Fruit fly (Drosophila melanogaster) whole organism, embryonic: Measurements from ENCODE around the gene Zasp66.
A peak's percentile ranks its signal among the peaks of the same experiment; 100 is the strongest.

Experiments
- Atf6 ChIP-seq: fragments of 200-800 bp; sonication (Bioruptor generic); IDR thresholded peaks from 2 replicates; pipeline ENCODE4 v1.3.6; 2022; ENCODE audit warnings: missing biosample characterization, missing genetic modification characterization
- CG11696 ChIP-seq: fragments of 200-800 bp; sonication (Bioruptor generic); IDR thresholded peaks from 2 replicates; pipeline ENCODE4 v1.3.6; 2022; ENCODE audit warnings: missing biosample characterization, missing genetic modification characterization
- CG12071 ChIP-seq: fragments of 200-800 bp; sonication (Bioruptor generic); optimal IDR thresholded peaks from 3 replicates; lab custom pipeline; 2018; ENCODE audit warnings: missing biosample characterization, mild to moderate bottlenecking, missing genetic modification characterization
- CG12391 ChIP-seq: fragments of 200-800 bp; sonication (Bioruptor generic); optimal IDR thresholded peaks from 3 replicates; lab custom pipeline; 2018; ENCODE audit warnings: missing biosample characterization, mild to moderate bottlenecking, missing genetic modification characterization, moderate library complexity
- CG12769 ChIP-seq: fragments of 200-800 bp; sonication (Bioruptor generic); optimal IDR thresholded peaks from 2 replicates; lab custom pipeline; 2019; ENCODE audit warnings: missing biosample characterization, mild to moderate bottlenecking, missing genetic modification characterization, moderate library complexity
- CG14014 ChIP-seq: fragments of 200-800 bp; sonication (Bioruptor generic); IDR thresholded peaks from 2 replicates; pipeline ENCODE4 v1.3.6; 2022; ENCODE audit warnings: missing biosample characterization, missing genetic modification characterization
- CG14860 ChIP-seq: fragments of 200-800 bp; sonication (Bioruptor generic); IDR thresholded peaks from 3 replicates; pipeline ENCODE4 v1.3.6; 2022; ENCODE audit warnings: missing biosample characterization, missing genetic modification characterization; ENCODE audit not compliant: partially characterized antibody
- CG18476 ChIP-seq: fragments of 200-800 bp; sonication (Bioruptor generic); optimal IDR thresholded peaks from 2 replicates; lab custom pipeline; 2016; ENCODE audit warnings: missing biosample characterization, mild to moderate bottlenecking, missing genetic modification characterization
- CG2120 ChIP-seq: fragments of 200-800 bp; sonication (Bioruptor generic); optimal IDR thresholded peaks from 3 replicates; lab custom pipeline; 2016; ENCODE audit warnings: missing biosample characterization, missing genetic modification characterization
- CG30020 ChIP-seq: fragments of 200-800 bp; optimal IDR thresholded peaks from 2 replicates; lab custom pipeline; 2019; ENCODE audit warnings: missing biosample characterization, mild to moderate bottlenecking, missing genetic modification characterization, moderate library complexity
- CG5953 ChIP-seq: fragments of 200-800 bp; sonication (Bioruptor generic); IDR thresholded peaks from 2 replicates; pipeline ENCODE4 v1.3.6; 2022; ENCODE audit warnings: missing biosample characterization, missing genetic modification characterization
- CG6175 ChIP-seq: fragments of 200-800 bp; sonication (Bioruptor generic); IDR thresholded peaks from 3 replicates; pipeline ENCODE4 v1.3.6; 2022; ENCODE audit warnings: missing biosample characterization, missing genetic modification characterization
- CG8944 ChIP-seq: fragments of 200-800 bp; sonication (Bioruptor generic); optimal IDR thresholded peaks from 3 replicates; lab custom pipeline; 2016; ENCODE audit warnings: missing biosample characterization, missing genetic modification characterization
- Dbx ChIP-seq: fragments of 200-800 bp; sonication (Bioruptor generic); IDR thresholded peaks from 3 replicates; pipeline ENCODE4 v1.3.6; 2022; ENCODE audit warnings: missing biosample characterization, missing genetic modification characterization
- Drgx ChIP-seq: fragments of 200-800 bp; sonication (Bioruptor generic); IDR thresholded peaks from 2 replicates; pipeline ENCODE4 v1.3.6; 2022; ENCODE audit warnings: missing biosample characterization, missing genetic modification characterization
- Ets65A ChIP-seq: fragments of 200-800 bp; sonication (Bioruptor generic); peaks from one replicate; lab custom pipeline; 2016; ENCODE audit warnings: missing biosample characterization, missing genetic modification characterization
- Hmr ChIP-seq: fragments of 200-800 bp; sonication (Bioruptor generic); optimal IDR thresholded peaks from 3 replicates; lab custom pipeline; 2017; ENCODE audit warnings: mild to moderate bottlenecking, missing biosample characterization, missing genetic modification reagents, missing genetic modification characterization
- Med ChIP-seq: fragments of 200-800 bp; sonication (Bioruptor generic); peaks from one replicate; lab custom pipeline; 2016; ENCODE audit warnings: missing biosample characterization, missing genetic modification characterization, mild to moderate bottlenecking, inconsistent platforms, moderate library complexity
- NFAT ChIP-seq: fragments of 200-800 bp; sonication (Bioruptor generic); IDR thresholded peaks from 2 replicates; pipeline ENCODE4 v1.3.6; 2022; ENCODE audit warnings: missing biosample characterization, missing genetic modification characterization
- Sin3A ChIP-seq: fragments of >200 bp; optimal IDR thresholded peaks from 2 replicates; lab custom pipeline; 2018
- Spps ChIP-seq: fragments of 200-800 bp; sonication (Bioruptor generic); optimal IDR thresholded peaks from 2 replicates; lab custom pipeline; 2018; ENCODE audit warnings: missing biosample characterization, mild to moderate bottlenecking, missing genetic modification characterization
- caup ChIP-seq: fragments of 200-800 bp; sonication (Bioruptor generic); optimal IDR thresholded peaks from 3 replicates; lab custom pipeline; 2017; ENCODE audit warnings: missing biosample characterization, mild to moderate bottlenecking, missing genetic modification characterization, moderate library complexity; ENCODE audit not compliant: severe bottlenecking
- chinmo ChIP-seq: fragments of 200-800 bp; sonication (Bioruptor generic); IDR thresholded peaks from 4 replicates; pipeline ENCODE4 v1.3.6; 2022; ENCODE audit warnings: missing biosample characterization, missing genetic modification characterization; ENCODE audit not compliant: partially characterized antibody
- chm ChIP-seq: fragments of 200-800 bp; sonication (Bioruptor generic); IDR thresholded peaks from 2 replicates; pipeline ENCODE4 v1.3.6; 2022; ENCODE audit warnings: missing biosample characterization, missing genetic modification characterization
- croc ChIP-seq: fragments of 200-800 bp; sonication (Bioruptor generic); conservative IDR thresholded peaks from 3 replicates; pipeline ENCODE4 v1.3.6; 2022; ENCODE audit warnings: missing biosample characterization, missing genetic modification characterization
- crol ChIP-seq: fragments of 200-800 bp; sonication (Bioruptor generic); IDR thresholded peaks from 2 replicates; pipeline ENCODE4 v1.3.6; 2022; ENCODE audit warnings: missing biosample characterization, missing genetic modification characterization
- crp ChIP-seq, 2 experiments: fragments of 200-800 bp; sonication (Bioruptor generic); optimal IDR thresholded peaks; 2 replicates in 1 of 2; 3 replicates in 1 of 2; lab custom pipeline; 2017; ENCODE audit warnings: missing biosample characterization in 2 of 2, missing genetic modification characterization in 2 of 2, mild to moderate bottlenecking in 1 of 2, moderate library complexity in 1 of 2
- gsb ChIP-seq: fragments of 200-800 bp; sonication (Bioruptor generic); IDR thresholded peaks from 2 replicates; pipeline ENCODE4 v1.3.6; 2022; ENCODE audit warnings: missing biosample characterization, missing genetic modification characterization
- lab ChIP-seq: fragments of 200-800 bp; sonication (Bioruptor generic); optimal IDR thresholded peaks from 3 replicates; lab custom pipeline; 2017; ENCODE audit warnings: missing biosample characterization, missing genetic modification characterization, mild to moderate bottlenecking, moderate library complexity, missing genetic modification reagents
- otp ChIP-seq: fragments of 200-800 bp; sonication (Bioruptor generic); IDR thresholded peaks from 3 replicates; pipeline ENCODE4, ENCODE4 v1.3.6; 2022; ENCODE audit warnings: missing biosample characterization, missing genetic modification characterization
- pnt ChIP-seq: fragments of 200-800 bp; sonication (Bioruptor generic); optimal IDR thresholded peaks from 3 replicates; lab custom pipeline; 2016; ENCODE audit warnings: missing biosample characterization, missing genetic modification characterization
- row ChIP-seq: fragments of 200-800 bp; sonication (Bioruptor generic); IDR thresholded peaks from 3 replicates; pipeline ENCODE4 v1.3.6; 2022; ENCODE audit warnings: missing biosample characterization, missing genetic modification characterization
- sd ChIP-seq: fragments of 200-800 bp; sonication (Bioruptor generic); optimal IDR thresholded peaks from 3 replicates; lab custom pipeline; 2018; ENCODE audit warnings: missing biosample characterization, mild to moderate bottlenecking, missing genetic modification characterization, moderate library complexity
- sim ChIP-seq: fragments of 200-800 bp; sonication (Bioruptor generic); IDR thresholded peaks from 2 replicates; pipeline ENCODE4 v1.3.6; 2022; ENCODE audit warnings: missing biosample characterization, missing genetic modification characterization
- slbo ChIP-seq: fragments of 200-800 bp; sonication (Bioruptor generic); IDR thresholded peaks from 2 replicates; pipeline ENCODE4 v1.3.6; 2022; ENCODE audit warnings: missing biosample characterization, missing genetic modification characterization
- tap ChIP-seq: fragments of 200-800 bp; optimal IDR thresholded peaks from 3 replicates; lab custom pipeline; 2019; ENCODE audit warnings: missing biosample characterization, mild to moderate bottlenecking, missing genetic modification characterization, moderate library complexity

Zasp66 gene

dm6 chr3L:8684419-8685081 is 60.4 kb downstream of the Zasp66 start:
- TF ChIP-seq lab (peak; percentile 0), tap (tag; lab: Kevin White, UChicago) (no peak), Dbx (GFP tag; lab: Robert Waterston, UW) (0 out of 3 replicates have a peak, but pooled peaks have one; percentile 41), CG12071 (GFP tag; lab: Kevin White, UChicago) (peak; percentile 1), CG6175 (GFP tag; lab: Robert Waterston, UW) (peak; percentile 66; the same call in 2 of the 3 replicates), crol (peak; percentile 76), sd (tag; lab: Kevin White, UChicago) (peak; percentile 42), row (GFP tag; lab: Robert Waterston, UW) (0 out of 3 replicates have a peak, but pooled peaks have one; percentile 5), Drgx (GFP tag; lab: Robert Waterston, UW) (no peak), CG2120 (GFP tag; lab: Kevin White, UChicago) (peak; percentile 19), Hmr (GFP tag; lab: Kevin White, UChicago) (peak; percentile 7), caup (peak; percentile 30), CG14860 (GFP tag; lab: Robert Waterston, UW) (no peak), Spps (tag; lab: Kevin White, UChicago) (no peak), croc (GFP tag; lab: Robert Waterston, UW) (no peak), CG18476 (GFP tag; lab: Kevin White, UChicago) (no peak), CG11696 (GFP tag; lab: Robert Waterston, UW) (peak; percentile 9; the same call in 1 of the 2 replicates), CG14014 (peak; percentile 38; the same call in 1 of the 2 replicates), NFAT (GFP tag; lab: Robert Waterston, UW) (peak; percentile 50; the same call in 1 of the 2 replicates), CG12769 (peak; percentile 29), otp (GFP tag; lab: Robert Waterston, UW) (0 out of 3 replicates have a peak, but pooled peaks have one; percentile 41), slbo (GFP tag; lab: Robert Waterston, UW) (0 out of 2 replicates have a peak, but pooled peaks have one; percentile 15), Atf6 (GFP tag; lab: Robert Waterston, UW) (0 out of 2 replicates have a peak, but pooled peaks have one; percentile 20), pnt (GFP tag; lab: Kevin White, UChicago) (no peak), CG12391 (peak; percentile 7), chm (GFP tag; lab: Robert Waterston, UW) (no peak), chinmo (GFP tag; lab: Robert Waterston, UW) (0 out of 4 replicates have a peak, but pooled peaks have one; percentile 73), CG30020 (tag; lab: Kevin White, UChicago) (no peak), Ets65A (GFP tag; lab: Kevin White, UChicago) (peak; percentile 24)

dm6 chr3L:8686646-8687045 is 62.5 kb downstream of the Zasp66 start:
- TF ChIP-seq sim (GFP tag; lab: Robert Waterston, UW) (no peak), crp (GFP tag; optimal IDR thresholded peaks at IDR 0.05; lab: Kevin White, UChicago) (no peak), Sin3A (lab: Kevin White, UChicago) (no peak), CG5953 (GFP tag; lab: Robert Waterston, UW) (no peak), CG8944 (GFP tag; lab: Kevin White, UChicago) (no peak), gsb (no peak), sd (tag; lab: Kevin White, UChicago) (peak; percentile 17), Med (GFP tag; lab: Kevin White, UChicago) (peak; percentile 49)
